Worm (Caenorhabditis elegans) whole organism, L1 larva: Measurements from ENCODE around the gene del-2.

ENCODE experiments used
- C04F5.9 ChIP-seq: sonication (generic microtip); optimal IDR thresholded peaks from 2 replicates; lab custom pipeline; 2016; ENCODE audit warnings: missing genetic modification characterization, missing compliant biosample characterization
- C16A3.4 ChIP-seq: fragments of 150-350 bp; optimal IDR thresholded peaks from 2 replicates; lab custom pipeline; 2014; ENCODE audit warnings: missing biosample characterization, missing genetic modification characterization
- F16B12.6 ChIP-seq: fragments of 150-350 bp; optimal IDR thresholded peaks from 2 replicates; lab custom pipeline; 2014; ENCODE audit warnings: missing biosample characterization, missing genetic modification characterization
- Y116A8C.19 ChIP-seq: sonication (generic microtip); optimal IDR thresholded peaks from 2 replicates; lab custom pipeline; 2016; ENCODE audit warnings: missing compliant biosample characterization, missing genetic modification characterization, borderline replicate concordance
- aly-2 ChIP-seq: fragments of 150-350 bp; optimal IDR thresholded peaks from 2 replicates; lab custom pipeline; 2014; ENCODE audit warnings: missing biosample characterization, missing genetic modification characterization
- blmp-1 ChIP-seq: fragments of 150-350 bp; optimal IDR thresholded peaks from 2 replicates; lab custom pipeline; 2014; ENCODE audit warnings: missing biosample characterization, missing genetic modification characterization
- ceh-88 ChIP-seq: fragments of 200-800 bp; sonication (Bioruptor generic); IDR thresholded peaks from 2 replicates; pipeline ENCODE4 v1.3.6; 2022; ENCODE audit warnings: missing genetic modification characterization, missing compliant biosample characterization
- ces-1 ChIP-seq: fragments of 150-350 bp; optimal IDR thresholded peaks from 2 replicates; lab custom pipeline; 2014; ENCODE audit warnings: missing biosample characterization, missing genetic modification reagents, missing genetic modification characterization
- efl-1 ChIP-seq, 4 experiments: fragments of 150-350 bp; optimal IDR thresholded peaks in 3 of 4; peaks in 1 of 4; 1 replicate in 1 of 4; 2 replicates in 3 of 4; lab custom pipeline; 2014; ENCODE audit warnings: missing biosample characterization in 2 of 4, missing genetic modification characterization in 2 of 4, missing genetic modification reagents in 2 of 4
- egl-13 ChIP-seq: sonication (generic microtip); optimal IDR thresholded peaks from 2 replicates; lab custom pipeline; 2016; ENCODE audit warnings: missing genotype, missing genetic modification reagents, missing genetic modification characterization, missing compliant biosample characterization
- elt-2 ChIP-seq: sonication (generic microtip); optimal IDR thresholded peaks from 2 replicates; lab custom pipeline; 2016; ENCODE audit warnings: missing genetic modification characterization, mild to moderate bottlenecking, inconsistent platforms, missing compliant biosample characterization, missing genetic modification reagents
- elt-3 ChIP-seq, 6 experiments: fragments of 150-350 bp in 1 of 6; sonication (generic microtip); optimal IDR thresholded peaks; 2 replicates each; lab custom pipeline; 2017 to 2018; ENCODE audit warnings: missing biosample characterization in 6 of 6, missing genetic modification characterization in 6 of 6, inconsistent platforms in 1 of 6
- ets-5 ChIP-seq: fragments of 200-800 bp; sonication (Bioruptor generic); IDR thresholded peaks from 2 replicates; pipeline ENCODE4 v1.3.6; 2022; ENCODE audit warnings: missing genetic modification characterization, missing compliant biosample characterization
- fkh-4 ChIP-seq: sonication (generic microtip); optimal IDR thresholded peaks from 2 replicates; lab custom pipeline; 2016; ENCODE audit warnings: missing compliant biosample characterization, missing genetic modification characterization, borderline replicate concordance
- grh-1 ChIP-seq: fragments of 200-800 bp; sonication (Bioruptor generic); IDR thresholded peaks from 2 replicates; pipeline ENCODE4 v1.3.6; 2022; ENCODE audit warnings: missing genetic modification reagents, missing genetic modification characterization, missing compliant biosample characterization
- hlh-4 ChIP-seq: sonication (generic microtip); optimal IDR thresholded peaks from 2 replicates; lab custom pipeline; 2016; ENCODE audit warnings: mild to moderate bottlenecking, missing genetic modification characterization, missing compliant biosample characterization
- hpl-2 ChIP-seq: fragments of 150-350 bp; optimal IDR thresholded peaks from 2 replicates; lab custom pipeline; 2014; ENCODE audit warnings: missing biosample characterization, missing genetic modification reagents, missing genetic modification characterization
- jun-1 ChIP-seq: fragments of 150-350 bp; optimal IDR thresholded peaks from 2 replicates; lab custom pipeline; 2014; ENCODE audit warnings: missing biosample characterization, missing genetic modification reagents, missing genetic modification characterization
- lin-13 ChIP-seq: fragments of 150-350 bp; optimal IDR thresholded peaks from 2 replicates; lab custom pipeline; 2014; ENCODE audit warnings: missing biosample characterization, missing genetic modification reagents, missing genetic modification characterization
- lin-14 ChIP-seq: fragments of 200-800 bp; sonication (Bioruptor generic); optimal IDR thresholded peaks from 2 replicates; lab custom pipeline; 2018; ENCODE audit warnings: mild to moderate bottlenecking, missing genetic modification characterization, moderate library complexity, missing compliant biosample characterization
- lin-39 ChIP-seq: fragments of 150-350 bp; optimal IDR thresholded peaks from 2 replicates; lab custom pipeline; 2014; ENCODE audit warnings: missing biosample characterization, missing genetic modification reagents, missing genetic modification characterization
- lir-3 ChIP-seq: sonication (generic microtip); optimal IDR thresholded peaks from 2 replicates; lab custom pipeline; 2016; ENCODE audit warnings: mild to moderate bottlenecking, missing genetic modification characterization, moderate library complexity, missing compliant biosample characterization; ENCODE audit not compliant: poor library complexity
- lsy-2 ChIP-seq, 2 experiments: fragments of 150-350 bp; optimal IDR thresholded peaks; 2 replicates each; lab custom pipeline; 2014; ENCODE audit warnings: missing biosample characterization in 2 of 2, missing genetic modification characterization in 2 of 2
- mab-9 ChIP-seq: fragments of 200-800 bp; sonication (Bioruptor generic); IDR thresholded peaks from 2 replicates; pipeline ENCODE4 v1.3.6; 2022; ENCODE audit warnings: missing genetic modification reagents, missing genetic modification characterization, missing compliant biosample characterization
- mdl-1 ChIP-seq, 2 experiments: fragments of 150-350 bp; optimal IDR thresholded peaks; 2 replicates each; lab custom pipeline; 2014 to 2017; ENCODE audit warnings: missing biosample characterization in 2 of 2, missing genetic modification characterization in 2 of 2, inconsistent platforms in 1 of 2
- mef-2 ChIP-seq: fragments of 150-350 bp; optimal IDR thresholded peaks from 2 replicates; lab custom pipeline; 2014; ENCODE audit warnings: missing biosample characterization, missing genetic modification characterization
- mep-1 ChIP-seq: fragments of 150-350 bp; optimal IDR thresholded peaks from 2 replicates; lab custom pipeline; 2014; ENCODE audit warnings: missing biosample characterization, missing genetic modification characterization
- nhr-11 ChIP-seq: fragments of 150-350 bp; optimal IDR thresholded peaks from 2 replicates; lab custom pipeline; 2014; ENCODE audit warnings: missing biosample characterization, missing genetic modification characterization
- nhr-20 ChIP-seq: sonication (generic microtip); optimal IDR thresholded peaks from 2 replicates; lab custom pipeline; 2016; ENCODE audit warnings: mild to moderate bottlenecking, missing genetic modification characterization, missing compliant biosample characterization
- nhr-237 ChIP-seq: fragments of 150-350 bp; optimal IDR thresholded peaks from 2 replicates; lab custom pipeline; 2014; ENCODE audit warnings: missing biosample characterization, missing genetic modification characterization
- nhr-47 ChIP-seq: sonication (generic microtip); optimal IDR thresholded peaks from 2 replicates; lab custom pipeline; 2016; ENCODE audit warnings: mild to moderate bottlenecking, missing genetic modification characterization, moderate library complexity, missing compliant biosample characterization
- nhr-76 ChIP-seq: sonication (generic microtip); optimal IDR thresholded peaks from 2 replicates; lab custom pipeline; 2017; ENCODE audit warnings: missing biosample characterization, missing genetic modification characterization
- nhr-77 ChIP-seq: fragments of 150-350 bp; optimal IDR thresholded peaks from 2 replicates; lab custom pipeline; 2014; ENCODE audit warnings: missing biosample characterization, missing genetic modification characterization
- nhr-84 ChIP-seq: sonication (generic microtip); optimal IDR thresholded peaks from 2 replicates; lab custom pipeline; 2017; ENCODE audit warnings: missing biosample characterization, missing genetic modification characterization
- nhr-85 ChIP-seq: sonication (generic microtip); peaks from one replicate; lab custom pipeline; 2016; ENCODE audit warnings: missing genetic modification characterization, inconsistent platforms, missing compliant biosample characterization
- nhr-90 ChIP-seq: sonication (generic microtip); optimal IDR thresholded peaks from 2 replicates; lab custom pipeline; 2016; ENCODE audit warnings: mild to moderate bottlenecking, missing genetic modification characterization, missing compliant biosample characterization; ENCODE audit not compliant: poor library complexity
- pax-3 ChIP-seq: fragments of 200-800 bp; sonication (Bioruptor generic); optimal IDR thresholded peaks from 2 replicates; lab custom pipeline; 2018; ENCODE audit warnings: mild to moderate bottlenecking, missing genetic modification characterization, moderate library complexity, missing compliant biosample characterization
- pqm-1 ChIP-seq: sonication (generic microtip); optimal IDR thresholded peaks from 3 replicates; lab custom pipeline; 2017; ENCODE audit warnings: missing biosample characterization, missing genetic modification characterization
- rnt-1 ChIP-seq: sonication (generic microtip); optimal IDR thresholded peaks from 2 replicates; lab custom pipeline; 2016; ENCODE audit warnings: mild to moderate bottlenecking, missing genetic modification characterization, moderate library complexity, missing compliant biosample characterization
- skn-1 ChIP-seq: fragments of 150-350 bp; optimal IDR thresholded peaks from 2 replicates; lab custom pipeline; 2014; ENCODE audit warnings: missing biosample characterization, missing genetic modification characterization
- snpc-4 ChIP-seq: fragments of 150-350 bp; optimal IDR thresholded peaks from 2 replicates; lab custom pipeline; 2014; ENCODE audit warnings: missing biosample characterization, missing genetic modification characterization
- snu-23 ChIP-seq: sonication (generic microtip); optimal IDR thresholded peaks from 2 replicates; lab custom pipeline; 2016; ENCODE audit warnings: missing genetic modification characterization, missing compliant biosample characterization
- sup-37 ChIP-seq: fragments of 200-800 bp; sonication (Bioruptor generic); optimal IDR thresholded peaks from 2 replicates; lab custom pipeline; 2018; ENCODE audit warnings: mild to moderate bottlenecking, missing genetic modification characterization, missing compliant biosample characterization
- tbx-2 ChIP-seq: sonication (generic microtip); optimal IDR thresholded peaks from 2 replicates; lab custom pipeline; 2016; ENCODE audit warnings: missing genetic modification characterization, missing compliant biosample characterization
- unc-130 ChIP-seq: fragments of 150-350 bp; optimal IDR thresholded peaks from 2 replicates; lab custom pipeline; 2017; ENCODE audit warnings: missing biosample characterization, missing genetic modification characterization, inconsistent platforms
- unc-30 ChIP-seq: sonication (generic microtip); optimal IDR thresholded peaks from 2 replicates; lab custom pipeline; 2017; ENCODE audit warnings: missing biosample characterization, missing genetic modification characterization
- unc-98 ChIP-seq: fragments of 200-800 bp; sonication (Bioruptor generic); IDR thresholded peaks from 2 replicates; pipeline ENCODE4 v1.3.6; 2022; ENCODE audit warnings: missing genetic modification characterization, missing compliant biosample characterization
- vab-15 ChIP-seq: sonication (generic microtip); optimal IDR thresholded peaks from 2 replicates; lab custom pipeline; 2017; ENCODE audit warnings: missing genotype, mild to moderate bottlenecking, missing genetic modification characterization, missing compliant biosample characterization
- zip-4 ChIP-seq: fragments of 200-800 bp; sonication (Bioruptor generic); optimal IDR thresholded peaks from 2 replicates; lab custom pipeline; 2018; ENCODE audit warnings: mild to moderate bottlenecking, missing genetic modification characterization, moderate library complexity, missing compliant biosample characterization
- ztf-11 ChIP-seq, 2 experiments: sonication (generic microtip); optimal IDR thresholded peaks; 2 replicates each; lab custom pipeline; 2016 to 2017; ENCODE audit warnings: missing genetic modification characterization in 2 of 2, missing biosample characterization in 1 of 2, missing compliant biosample characterization in 1 of 2

The del-2 gene

ce11 chrIV:9668103-9668672, 26.4 kb upstream of the del-2 start (continued):
- no peak for TF ChIP-seq jun-1 (tag; lab: Kevin White, UChicago)
- TF ChIP-seq nhr-11: no peak
- TF ChIP-seq nhr-76 (tag; lab: Kevin White, UChicago): no peak
- TF ChIP-seq fkh-4: no peak
- TF ChIP-seq grh-1 (GFP tag; lab: Robert Waterston, UW): no peak
- no peak for TF ChIP-seq F16B12.6 (tag; lab: Kevin White, UChicago)
- no peak for TF ChIP-seq vab-15 (tag; lab: Kevin White, UChicago)
- no peak for TF ChIP-seq lin-13 (GFP tag; lab: Kevin White, UChicago)
- TF ChIP-seq C16A3.4 (tag; lab: Kevin White, UChicago): no peak
- peak in 1 of 2 experiments; percentile 31 for TF ChIP-seq mdl-1 (tag; optimal IDR thresholded peaks at IDR 0.05; lab: Kevin White, UChicago)
- TF ChIP-seq zip-4 (GFP tag; lab: Kevin White, UChicago): no peak
- TF ChIP-seq pax-3 (tag; lab: Kevin White, UChicago): no peak
- no peak for TF ChIP-seq lin-39
- TF ChIP-seq rnt-1 (tag; lab: Kevin White, UChicago): no peak
- TF ChIP-seq lir-3 (tag; lab: Kevin White, UChicago): no peak
- no peak for TF ChIP-seq hpl-2 (GFP tag; lab: Kevin White, UChicago)
- no peak for TF ChIP-seq unc-30 (tag; lab: Kevin White, UChicago)
- TF ChIP-seq ets-5 (GFP tag; lab: Robert Waterston, UW): no peak
- TF ChIP-seq unc-130 (tag; lab: Kevin White, UChicago): no peak
- no peak for TF ChIP-seq ces-1 (GFP tag; lab: Kevin White, UChicago)
- no peak for TF ChIP-seq skn-1 (tag; lab: Kevin White, UChicago)
- TF ChIP-seq Y116A8C.19 (tag; lab: Kevin White, UChicago): no peak
- TF ChIP-seq snpc-4 (tag; lab: Kevin White, UChicago): no peak
- TF ChIP-seq efl-1 (optimal IDR thresholded peaks at IDR 0.05; lab: Kevin White, UChicago): no peak
- TF ChIP-seq efl-1 (GFP tag; optimal IDR thresholded peaks at IDR 0.05 in 1 of 2; lab: Kevin White, UChicago): peak in 1 of 2 experiments; percentile 56

- peak; percentile 11 for TF ChIP-seq lin-14 (GFP tag; lab: Kevin White, UChicago)
- TF ChIP-seq mef-2: no peak
- TF ChIP-seq lsy-2 (tag; optimal IDR thresholded peaks at IDR 0.05; lab: Kevin White, UChicago): peak in 1 of 2 experiments; percentile 10
- no peak for TF ChIP-seq nhr-77 (tag; lab: Kevin White, UChicago)
- no peak for TF ChIP-seq zip-4 (GFP tag; lab: Kevin White, UChicago)
- peak; percentile 0 for TF ChIP-seq nhr-47 (tag; lab: Kevin White, UChicago)
- TF ChIP-seq ceh-88 (GFP tag; lab: Robert Waterston, UW): no peak
- no peak for TF ChIP-seq nhr-90 (tag; lab: Kevin White, UChicago)
- no peak for TF ChIP-seq hlh-4 (tag; lab: Kevin White, UChicago)
- TF ChIP-seq nhr-84 (tag; lab: Kevin White, UChicago): no peak
- TF ChIP-seq mab-9: no peak
- no peak for TF ChIP-seq nhr-237 (tag; lab: Kevin White, UChicago)
- TF ChIP-seq unc-98 (GFP tag; lab: Robert Waterston, UW): no peak
- TF ChIP-seq vab-15 (tag; lab: Kevin White, UChicago): no peak
- TF ChIP-seq lir-3 (tag; lab: Kevin White, UChicago): no peak
- no peak for TF ChIP-seq blmp-1
- no peak for TF ChIP-seq tbx-2 (tag; lab: Kevin White, UChicago)
- TF ChIP-seq egl-13 (tag; lab: Kevin White, UChicago): no peak
- no peak for TF ChIP-seq F16B12.6 (tag; lab: Kevin White, UChicago)
- TF ChIP-seq nhr-20: no peak
- TF ChIP-seq aly-2 (tag; lab: Kevin White, UChicago): no peak
- peak; percentile 4 for TF ChIP-seq elt-2
- TF ChIP-seq nhr-85 (tag; lab: Kevin White, UChicago): peak; percentile 73
- no peak for TF ChIP-seq snu-23 (GFP tag; lab: Kevin White, UChicago)
- TF ChIP-seq pqm-1: no peak
- no peak for TF ChIP-seq ztf-11 (tag; optimal IDR thresholded peaks at IDR 0.05; lab: Kevin White, UChicago)
- TF ChIP-seq fkh-4: no peak
- no peak for TF ChIP-seq rnt-1 (tag; lab: Kevin White, UChicago)
- TF ChIP-seq Y116A8C.19 (tag; lab: Kevin White, UChicago): no peak
- no peak for TF ChIP-seq elt-3 (tag; optimal IDR thresholded peaks at IDR 0.05; lab: Kevin White, UChicago)
- no peak for TF ChIP-seq C04F5.9 (tag; lab: Kevin White, UChicago)
- no peak for TF ChIP-seq sup-37 (GFP tag; lab: Kevin White, UChicago)
- peak; percentile 17 for TF ChIP-seq mep-1 (tag; lab: Kevin White, UChicago)
These were observed 25.3 kb upstream of the del-2 start for ce11 chrIV:9667084-9667483.
